Worm (Caenorhabditis elegans): Measurements from ENCODE around the gene cytb-5.1.

- TF ChIP-seq sea-2 (GFP tag; IDR thresholded peaks at IDR 0.05) (no peak), attf-5 (GFP tag; optimal IDR thresholded peaks at IDR 0.05) (no peak)
Observed at ce11 chrX:13973769-13974168, 28.0 kb upstream of the cytb-5.1 start.
